Fruit fly (Drosophila melanogaster) whole organism, embryonic: Measurements from ENCODE around the gene CG13024.

Experiments used
- Ada2b ChIP-seq: fragments of 200-800 bp; sonication (Bioruptor generic); IDR thresholded peaks from 2 replicates; pipeline ENCODE4 v1.3.6; 2022; ENCODE audit warnings: missing biosample characterization, missing genetic modification characterization
- Atf6 ChIP-seq: fragments of 200-800 bp; sonication (Bioruptor generic); IDR thresholded peaks from 2 replicates; pipeline ENCODE4 v1.3.6; 2022; ENCODE audit warnings: missing biosample characterization, missing genetic modification characterization
- CG10147 ChIP-seq: fragments of 200-800 bp; sonication (Bioruptor generic); optimal IDR thresholded peaks from 2 replicates; lab custom pipeline; 2019; ENCODE audit warnings: missing biosample characterization, mild to moderate bottlenecking, missing genetic modification characterization, moderate library complexity
- CG10267 ChIP-seq: fragments of 200-800 bp; sonication (Bioruptor generic); optimal IDR thresholded peaks from 2 replicates; lab custom pipeline; 2018; ENCODE audit warnings: missing biosample characterization, mild to moderate bottlenecking, missing genetic modification characterization, moderate library complexity
- CG10654 ChIP-seq: fragments of 200-800 bp; sonication (Bioruptor generic); optimal IDR thresholded peaks from 2 replicates; lab custom pipeline; 2016; ENCODE audit warnings: missing biosample characterization, missing genetic modification characterization
- CG11504 ChIP-seq: fragments of 200-800 bp; sonication (Bioruptor generic); optimal IDR thresholded peaks from 3 replicates; lab custom pipeline; 2019; ENCODE audit warnings: missing biosample characterization, mild to moderate bottlenecking, missing genetic modification characterization, moderate library complexity
- CG16863 ChIP-seq: fragments of 200-800 bp; sonication (Bioruptor generic); optimal IDR thresholded peaks from 3 replicates; lab custom pipeline; 2016; ENCODE audit warnings: missing biosample characterization, missing genetic modification characterization
- CG17186 ChIP-seq: fragments of 200-800 bp; sonication (Bioruptor generic); optimal IDR thresholded peaks from 3 replicates; lab custom pipeline; 2017; ENCODE audit warnings: missing biosample characterization, missing genetic modification reagents, missing genetic modification characterization
- CG17359 ChIP-seq: fragments of 200-800 bp; sonication (Bioruptor generic); optimal IDR thresholded peaks from 3 replicates; lab custom pipeline; 2018; ENCODE audit warnings: missing biosample characterization, mild to moderate bottlenecking, missing genetic modification characterization, moderate library complexity
- CG17385 ChIP-seq: fragments of 200-800 bp; sonication (Bioruptor generic); optimal IDR thresholded peaks from 3 replicates; lab custom pipeline; 2018; ENCODE audit warnings: missing biosample characterization, mild to moderate bottlenecking, missing genetic modification characterization
- CG17568 ChIP-seq: fragments of 200-800 bp; sonication (Bioruptor generic); optimal IDR thresholded peaks from 2 replicates; lab custom pipeline; 2018; ENCODE audit warnings: missing biosample characterization, mild to moderate bottlenecking, missing genetic modification characterization, moderate library complexity
- CG1792 ChIP-seq: fragments of 200-800 bp; sonication (Bioruptor generic); optimal IDR thresholded peaks from 2 replicates; lab custom pipeline; 2016; ENCODE audit warnings: missing biosample characterization, missing genetic modification characterization
- CG2678 ChIP-seq: fragments of 200-800 bp; sonication (Bioruptor generic); optimal IDR thresholded peaks from 3 replicates; lab custom pipeline; 2019; ENCODE audit warnings: missing biosample characterization, mild to moderate bottlenecking, missing genetic modification characterization, moderate library complexity
- CG2712 ChIP-seq: fragments of 200-800 bp; optimal IDR thresholded peaks from 3 replicates; lab custom pipeline; 2019; ENCODE audit warnings: missing biosample characterization, mild to moderate bottlenecking, missing genetic modification characterization, moderate library complexity
- CG32772 ChIP-seq: fragments of 200-800 bp; sonication (Bioruptor generic); IDR thresholded peaks from 2 replicates; pipeline ENCODE4 v1.3.6; 2022; ENCODE audit warnings: missing biosample characterization, missing genetic modification characterization
- CG4328 ChIP-seq: fragments of 200-800 bp; sonication (Bioruptor generic); optimal IDR thresholded peaks from 3 replicates; lab custom pipeline; 2017; ENCODE audit warnings: missing biosample characterization, missing genetic modification reagents, missing genetic modification characterization
- CG5180 ChIP-seq: fragments of 200-800 bp; sonication (Bioruptor generic); optimal IDR thresholded peaks from 3 replicates; lab custom pipeline; 2017; ENCODE audit warnings: missing biosample characterization, missing genetic modification characterization, mild to moderate bottlenecking, moderate library complexity, missing genetic modification reagents
- CG6654 ChIP-seq: fragments of 200-800 bp; sonication (Bioruptor generic); optimal IDR thresholded peaks from 2 replicates; lab custom pipeline; 2017; ENCODE audit warnings: missing biosample characterization, mild to moderate bottlenecking, missing genetic modification characterization
- CG7556 ChIP-seq: fragments of 200-800 bp; sonication (Bioruptor generic); optimal IDR thresholded peaks from 2 replicates; lab custom pipeline; 2017; ENCODE audit warnings: missing biosample characterization, mild to moderate bottlenecking, missing genetic modification characterization
- CG7839 ChIP-seq: fragments of 200-800 bp; sonication (Bioruptor generic); optimal IDR thresholded peaks from 3 replicates; lab custom pipeline; 2018; ENCODE audit warnings: missing biosample characterization, mild to moderate bottlenecking, missing genetic modification characterization, moderate library complexity
- CG8478 ChIP-seq: fragments of >200 bp; optimal IDR thresholded peaks from 2 replicates; lab custom pipeline; 2018
- Dip2 ChIP-seq: fragments of 200-800 bp; sonication (Bioruptor generic); IDR thresholded peaks from 2 replicates; pipeline ENCODE4 v1.3.6; 2022; ENCODE audit warnings: missing biosample characterization, missing genetic modification characterization
- Ets65A ChIP-seq: fragments of 200-800 bp; sonication (Bioruptor generic); peaks from one replicate; lab custom pipeline; 2016; ENCODE audit warnings: missing biosample characterization, missing genetic modification characterization
- H15 ChIP-seq: fragments of 200-800 bp; sonication (Bioruptor generic); IDR thresholded peaks from 3 replicates; pipeline ENCODE4 v1.3.6; 2022; ENCODE audit warnings: missing biosample characterization, missing genetic modification characterization
- HHEX ChIP-seq: fragments of 200-800 bp; sonication (Bioruptor generic); optimal IDR thresholded peaks from 3 replicates; lab custom pipeline; 2017; ENCODE audit warnings: missing biosample characterization, mild to moderate bottlenecking, missing genetic modification characterization, missing genetic modification reagents
- Hmx ChIP-seq: fragments of 200-800 bp; sonication (Bioruptor generic); optimal IDR thresholded peaks from 2 replicates; lab custom pipeline; 2016; ENCODE audit warnings: missing biosample characterization, missing genetic modification characterization
- Kr ChIP-seq: fragments of 200-800 bp; sonication (Bioruptor generic); optimal IDR thresholded peaks from 2 replicates; lab custom pipeline; 2017; ENCODE audit warnings: missing biosample characterization, mild to moderate bottlenecking, missing genetic modification characterization
- MTF-1 ChIP-seq: fragments of 200-800 bp; sonication (Bioruptor generic); optimal IDR thresholded peaks from 2 replicates; lab custom pipeline; 2018; ENCODE audit warnings: missing biosample characterization, mild to moderate bottlenecking, missing genetic modification characterization, borderline replicate concordance
- Med ChIP-seq: fragments of 200-800 bp; sonication (Bioruptor generic); peaks from one replicate; lab custom pipeline; 2016; ENCODE audit warnings: missing biosample characterization, missing genetic modification characterization, mild to moderate bottlenecking, inconsistent platforms, moderate library complexity
- Mes4 ChIP-seq: fragments of 200-800 bp; sonication (Bioruptor generic); optimal IDR thresholded peaks from 2 replicates; lab custom pipeline; 2016; ENCODE audit warnings: missing biosample characterization, missing genetic modification characterization
- Nf-YA ChIP-seq: fragments of 200-800 bp; sonication (Bioruptor generic); IDR thresholded peaks from 2 replicates; pipeline ENCODE4 v1.3.6; 2022; ENCODE audit warnings: missing biosample characterization, missing genetic modification characterization
- Rx ChIP-seq: fragments of 200-800 bp; sonication (Bioruptor generic); IDR thresholded peaks from 2 replicates; pipeline ENCODE4 v1.3.6; 2022; ENCODE audit warnings: missing biosample characterization, missing genetic modification characterization
- Sin3A ChIP-seq: fragments of >200 bp; optimal IDR thresholded peaks from 2 replicates; lab custom pipeline; 2018
- bcd ChIP-seq: fragments of 200-800 bp; sonication (Bioruptor generic); optimal IDR thresholded peaks from 2 replicates; lab custom pipeline; 2017; ENCODE audit warnings: missing biosample characterization, mild to moderate bottlenecking, missing genetic modification characterization
- chinmo ChIP-seq: fragments of 200-800 bp; sonication (Bioruptor generic); IDR thresholded peaks from 4 replicates; pipeline ENCODE4 v1.3.6; 2022; ENCODE audit warnings: missing biosample characterization, missing genetic modification characterization; ENCODE audit not compliant: partially characterized antibody
- ci ChIP-seq: fragments of 200-800 bp; sonication (Bioruptor generic); IDR thresholded peaks from 3 replicates; pipeline ENCODE4 v1.3.6; 2022; ENCODE audit warnings: missing biosample characterization, missing genetic modification characterization
- cwo ChIP-seq: fragments of 200-800 bp; sonication (Bioruptor generic); optimal IDR thresholded peaks from 3 replicates; lab custom pipeline; 2017; ENCODE audit warnings: missing biosample characterization, missing genetic modification characterization, mild to moderate bottlenecking, moderate library complexity, missing genetic modification reagents
- dan ChIP-seq: fragments of 200-800 bp; sonication (Bioruptor generic); IDR thresholded peaks from 2 replicates; pipeline ENCODE4 v1.3.6; 2022; ENCODE audit warnings: missing biosample characterization, missing genetic modification characterization
- dmrt99B ChIP-seq: fragments of 200-800 bp; sonication (Bioruptor generic); optimal IDR thresholded peaks from 2 replicates; lab custom pipeline; 2018; ENCODE audit warnings: missing biosample characterization, mild to moderate bottlenecking, missing genetic modification characterization, moderate library complexity
- fd96Cb ChIP-seq: fragments of 200-800 bp; sonication (Bioruptor generic); optimal IDR thresholded peaks from 2 replicates; lab custom pipeline; 2018; ENCODE audit warnings: missing biosample characterization, mild to moderate bottlenecking, missing genetic modification characterization, moderate library complexity
- kay ChIP-seq: fragments of 200-800 bp; sonication (Bioruptor generic); optimal IDR thresholded peaks from 2 replicates; lab custom pipeline; 2016; ENCODE audit warnings: missing biosample characterization, missing genetic modification characterization
- mirr ChIP-seq: fragments of 200-800 bp; sonication (Bioruptor generic); optimal IDR thresholded peaks from 3 replicates; lab custom pipeline; 2018; ENCODE audit warnings: missing biosample characterization, mild to moderate bottlenecking, missing genetic modification characterization
- nmo ChIP-seq: fragments of 200-800 bp; sonication (Bioruptor generic); optimal IDR thresholded peaks from 2 replicates; lab custom pipeline; 2018; ENCODE audit warnings: missing biosample characterization, mild to moderate bottlenecking, missing genetic modification characterization, moderate library complexity
- peb ChIP-seq: fragments of 200-800 bp; sonication (Bioruptor generic); IDR thresholded peaks from 2 replicates; pipeline ENCODE4 v1.3.6; 2022; ENCODE audit warnings: missing biosample characterization, missing genetic modification characterization
- phol ChIP-seq: fragments of 200-800 bp; sonication (Bioruptor generic); optimal IDR thresholded peaks from 3 replicates; lab custom pipeline; 2018; ENCODE audit warnings: missing biosample characterization, mild to moderate bottlenecking, missing genetic modification characterization, moderate library complexity
- sens ChIP-seq: fragments of 200-800 bp; sonication (Bioruptor generic); peaks from one replicate; lab custom pipeline; 2016; ENCODE audit warnings: missing biosample characterization, missing genetic modification characterization
- sim ChIP-seq: fragments of 200-800 bp; sonication (Bioruptor generic); IDR thresholded peaks from 2 replicates; pipeline ENCODE4 v1.3.6; 2022; ENCODE audit warnings: missing biosample characterization, missing genetic modification characterization
- slbo ChIP-seq: fragments of 200-800 bp; sonication (Bioruptor generic); IDR thresholded peaks from 2 replicates; pipeline ENCODE4 v1.3.6; 2022; ENCODE audit warnings: missing biosample characterization, missing genetic modification characterization
- tap ChIP-seq: fragments of 200-800 bp; optimal IDR thresholded peaks from 3 replicates; lab custom pipeline; 2019; ENCODE audit warnings: missing biosample characterization, mild to moderate bottlenecking, missing genetic modification characterization, moderate library complexity
- trem ChIP-seq: fragments of 200-800 bp; optimal IDR thresholded peaks from 3 replicates; lab custom pipeline; 2019; ENCODE audit warnings: missing biosample characterization, mild to moderate bottlenecking, missing genetic modification characterization, moderate library complexity

Gene CG13024

DNA sequence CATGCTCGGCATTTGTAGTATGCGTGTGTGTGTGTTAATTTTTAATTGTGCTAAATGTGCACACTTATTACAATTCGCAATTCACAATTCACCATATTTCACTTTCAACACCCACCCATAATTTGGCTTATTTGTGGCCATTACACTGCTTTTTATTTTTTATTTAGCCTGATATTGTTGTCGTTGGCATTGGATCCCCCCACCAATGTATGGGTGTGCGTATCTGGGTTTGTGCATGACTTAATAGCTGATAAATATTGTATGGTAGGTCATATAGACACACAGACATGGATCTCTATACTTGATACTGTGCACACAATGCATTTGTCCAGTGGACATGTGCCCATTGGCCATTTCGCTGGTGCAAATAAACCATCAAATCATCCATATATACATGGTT, 44.8 kb upstream of the CG13024 start:
- TF ChIP-seq Sin3A (no peak), Med (peak; percentile 15), H15 (GFP tag; lab: Robert Waterston, UW) (no peak), peb (GFP tag; lab: Robert Waterston, UW) (no peak), chinmo (GFP tag; lab: Robert Waterston, UW) (0 out of 4 replicates have a peak, but pooled peaks have one; percentile 15), slbo (GFP tag; lab: Robert Waterston, UW) (0 out of 2 replicates have a peak, but pooled peaks have one; percentile 5), CG17568 (no peak), Atf6 (GFP tag; lab: Robert Waterston, UW) (0 out of 2 replicates have a peak, but pooled peaks have one; percentile 22)

DNA sequence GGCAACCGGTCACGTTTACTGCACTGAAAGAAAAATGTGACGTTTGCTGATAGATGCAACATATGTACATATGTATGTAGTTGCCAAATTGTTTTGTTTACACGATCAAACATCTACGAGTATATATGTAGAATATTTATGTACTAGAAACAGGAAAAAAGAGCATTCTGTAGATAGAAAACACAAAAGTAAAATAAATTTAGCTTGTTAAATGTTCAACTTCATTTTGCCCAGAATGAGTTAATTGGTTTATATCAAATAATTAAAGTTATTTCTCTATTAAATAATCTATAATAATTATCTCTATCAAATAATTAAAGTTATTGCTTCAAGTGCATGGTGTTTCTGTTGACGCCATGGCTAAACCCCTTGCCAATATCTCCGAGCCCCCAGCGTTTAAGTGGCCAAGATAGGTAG, 44.3 kb upstream of the CG13024 start:
- TF ChIP-seq CG7839 (tag; lab: Kevin White, UChicago) (peak; percentile 35), Dip2 (GFP tag; lab: Robert Waterston, UW) (no peak), CG16863 (GFP tag; lab: Kevin White, UChicago) (no peak), Kr (GFP tag; lab: Kevin White, UChicago) (no peak), trem (tag; lab: Kevin White, UChicago) (peak; percentile 28), CG1792 (GFP tag; lab: Kevin White, UChicago) (no peak), CG2678 (tag; lab: Kevin White, UChicago) (peak; percentile 69), CG10147 (GFP tag; lab: Kevin White, UChicago) (peak; percentile 24), tap (tag; lab: Kevin White, UChicago) (peak; percentile 34), sim (GFP tag; lab: Robert Waterston, UW) (no peak), CG10654 (GFP tag; lab: Kevin White, UChicago) (peak; percentile 5), nmo (GFP tag; lab: Kevin White, UChicago) (peak; percentile 57), Med (no peak), CG6654 (GFP tag; lab: Kevin White, UChicago) (peak; percentile 25), cwo (GFP tag; lab: Kevin White, UChicago) (peak; percentile 62), CG17186 (GFP tag; lab: Kevin White, UChicago) (no peak), CG10267 (no peak), CG8478 (no peak), CG2712 (tag; lab: Kevin White, UChicago) (peak; percentile 4), kay (GFP tag; lab: Kevin White, UChicago) (no peak), mirr (GFP tag; lab: Kevin White, UChicago) (no peak), ci (GFP tag; lab: Robert Waterston, UW) (no peak), Rx (GFP tag; lab: Robert Waterston, UW) (no peak), dmrt99B (tag; lab: Kevin White, UChicago) (peak; percentile 62), CG17359 (tag; lab: Kevin White, UChicago) (peak; percentile 30), Ets65A (GFP tag; lab: Kevin White, UChicago) (peak; percentile 79), MTF-1 (no peak), CG4328 (GFP tag; lab: Kevin White, UChicago) (no peak), CG7556 (GFP tag; lab: Kevin White, UChicago) (no peak), phol (tag; lab: Kevin White, UChicago) (peak; percentile 69), Hmx (no peak), CG17385 (no peak), Ada2b (GFP tag; lab: Robert Waterston, UW) (no peak), CG11504 (peak; percentile 52), Nf-YA (GFP tag; lab: Robert Waterston, UW) (0 out of 2 replicates have a peak, but pooled peaks have one; percentile 50), HHEX (GFP tag; lab: Kevin White, UChicago) (peak; percentile 12), CG5180 (GFP tag; lab: Kevin White, UChicago) (peak; percentile 40), dan (GFP tag; lab: Robert Waterston, UW) (no peak), sens (GFP tag; lab: Kevin White, UChicago) (peak; percentile 86), CG32772 (GFP tag; lab: Robert Waterston, UW) (no peak), fd96Cb (tag; lab: Kevin White, UChicago) (peak; percentile 53), bcd (GFP tag; lab: Kevin White, UChicago) (peak; percentile 24), Mes4 (GFP tag; lab: Kevin White, UChicago) (no peak)
